Worm (Caenorhabditis elegans) whole organism, young adult: ENCODE data around the gene Y4C6A.3.

Source experiments
- D2030.7 ChIP-seq: fragments of 200-800 bp; sonication (Bioruptor generic); IDR thresholded peaks from 2 replicates; pipeline ENCODE4 v1.3.6; 2022; ENCODE audit warnings: missing genetic modification reagents, missing genetic modification characterization, missing compliant biosample characterization
- F22D6.2 ChIP-seq: sonication (generic microtip); optimal IDR thresholded peaks from 2 replicates; lab custom pipeline; 2016; ENCODE audit warnings: mild to moderate bottlenecking, missing genetic modification characterization, missing compliant biosample characterization
- F57C9.4 ChIP-seq: sonication (generic microtip); optimal IDR thresholded peaks from 2 replicates; lab custom pipeline; 2017; ENCODE audit warnings: mild to moderate bottlenecking, missing genetic modification characterization, missing compliant biosample characterization
- Y67H2A.10 ChIP-seq: fragments of 200-800 bp; sonication (Bioruptor generic); conservative IDR thresholded peaks from 2 replicates; pipeline ENCODE4 v1.3.6; 2022; ENCODE audit warnings: missing genetic modification reagents, missing genetic modification characterization, missing compliant biosample characterization
- atf-7 ChIP-seq: sonication (generic microtip); optimal IDR thresholded peaks from 2 replicates; lab custom pipeline; 2017; ENCODE audit warnings: mild to moderate bottlenecking, missing genetic modification characterization, missing compliant biosample characterization
- attf-5 ChIP-seq: fragments of 200-800 bp; sonication (Bioruptor generic); optimal IDR thresholded peaks from 2 replicates; lab custom pipeline; 2018; ENCODE audit warnings: mild to moderate bottlenecking, missing genetic modification characterization, missing compliant biosample characterization
- cebp-1 ChIP-seq, 2 experiments: fragments of 200-800 bp in 1 of 2; sonication (Bioruptor generic) in 1 of 2; sonication (generic microtip) in 1 of 2; IDR thresholded peaks in 1 of 2; optimal IDR thresholded peaks in 1 of 2; 2 replicates each; pipeline versions ENCODE4 v1.3.6 to Lab custom; 2017 to 2022; ENCODE audit warnings: missing compliant biosample characterization in 2 of 2, missing genetic modification characterization in 2 of 2, mild to moderate bottlenecking in 1 of 2, missing genetic modification reagents in 1 of 2, moderate library complexity in 1 of 2
- hlh-12 ChIP-seq: sonication (generic microtip); optimal IDR thresholded peaks from 2 replicates; lab custom pipeline; 2016; ENCODE audit warnings: missing genetic modification characterization, missing compliant biosample characterization
- hmg-20 ChIP-seq: fragments of 200-800 bp; sonication (Bioruptor generic); IDR thresholded peaks from 2 replicates; pipeline ENCODE4 v1.3.6; 2022; ENCODE audit warnings: missing genetic modification reagents, missing genetic modification characterization, missing compliant biosample characterization
- hsf-1 ChIP-seq: fragments of 200-800 bp; sonication (Bioruptor generic); IDR thresholded peaks from 2 replicates; pipeline ENCODE4 v1.3.6; 2022; ENCODE audit warnings: missing genetic modification reagents, missing genetic modification characterization, missing compliant biosample characterization
- repo-1 ChIP-seq: sonication (generic microtip); optimal IDR thresholded peaks from 2 replicates; lab custom pipeline; 2017; ENCODE audit warnings: mild to moderate bottlenecking, missing genetic modification characterization, missing compliant biosample characterization
- sptf-2 ChIP-seq: fragments of 200-800 bp; sonication (Bioruptor generic); optimal IDR thresholded peaks from 2 replicates; lab custom pipeline; 2018; ENCODE audit warnings: mild to moderate bottlenecking, missing genetic modification characterization, missing compliant biosample characterization

Gene Y4C6A.3

DNA sequence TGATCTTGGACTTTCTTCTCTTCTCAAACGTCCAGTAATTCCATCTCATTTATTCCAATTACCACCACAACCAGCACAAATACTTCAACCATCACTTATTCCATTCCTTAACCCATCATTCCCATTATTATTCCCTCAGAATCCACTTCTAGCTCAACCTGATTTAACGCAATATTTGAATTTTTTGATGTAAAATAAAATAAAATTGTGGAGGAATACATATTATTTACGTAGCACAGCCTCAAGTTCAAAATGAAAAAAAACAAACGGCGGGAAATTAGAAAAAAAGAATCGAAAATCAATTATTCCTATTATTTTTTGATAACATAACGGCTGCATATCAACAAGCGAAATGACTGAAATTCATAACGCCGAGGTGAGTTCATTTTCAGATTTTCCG lies 50.6 kb downstream of the Y4C6A.3 start, which contains the start of gene ZK616.61:
Gene ZK616.61 (plus strand): TSS at position 301 of the 400 bp plus-strand sequence.
- TF ChIP-seq Y67H2A.10 (no peak), repo-1 (tag; lab: Kevin White, UChicago) (no peak), hsf-1 (GFP tag; lab: Robert Waterston, UW) (no peak), F22D6.2 (no peak), cebp-1 (GFP tag; IDR thresholded peaks at IDR 0.05; lab: Robert Waterston, UW) (no peak), cebp-1 (tag; optimal IDR thresholded peaks at IDR 0.05; lab: Kevin White, UChicago) (no peak), D2030.7 (GFP tag; lab: Robert Waterston, UW) (no peak), hlh-12 (no peak), atf-7 (tag; lab: Kevin White, UChicago) (no peak), F57C9.4 (tag; lab: Kevin White, UChicago) (no peak), attf-5 (GFP tag; lab: Kevin White, UChicago) (no peak), hmg-20 (no peak), sptf-2 (GFP tag; lab: Kevin White, UChicago) (no peak)
- TF ChIP-seq, all 124 proteins: peak for 0
